Worm (Caenorhabditis elegans) whole organism, L4/young adult: ENCODE measurements around the gene clec-176.

Source experiments
- W03F9.2 ChIP-seq: fragments of 150-350 bp; optimal IDR thresholded peaks from 2 replicates; lab custom pipeline; 2014; ENCODE audit warnings: missing biosample characterization, missing genetic modification characterization
- dao-5 ChIP-seq: sonication (generic microtip); optimal IDR thresholded peaks from 2 replicates; lab custom pipeline; 2016; ENCODE audit warnings: missing genotype, missing genetic modification characterization, moderate library complexity, missing compliant biosample characterization
- him-1 ChIP-seq: sonication (generic microtip); optimal IDR thresholded peaks from 2 replicates; lab custom pipeline; 2016; ENCODE audit warnings: missing genotype, missing genetic modification reagents, missing genetic modification characterization, missing compliant biosample characterization

ce11 chrIV:4941681-4942080 is 42.2 kb upstream of the clec-176 start, which contains the start of gene Y9C9A.5:
- TF ChIP-seq W03F9.2 (tag; lab: Kevin White, UChicago), result no peak
- no peak for TF ChIP-seq him-1
- TF ChIP-seq dao-5 (tag; lab: Kevin White, UChicago), result no peak
